Fruit fly (Drosophila melanogaster) whole organism, prepupa: Measurements from ENCODE around the gene hoe2.
A peak's percentile ranks its signal among the peaks of the same experiment; 100 is the strongest.

ENCODE experiments used
- Blimp-1 ChIP-seq: fragments of 200-800 bp; sonication (Bioruptor generic); optimal IDR thresholded peaks from 3 replicates; lab custom pipeline; 2017; ENCODE audit warnings: missing biosample characterization, missing genetic modification characterization, mild to moderate bottlenecking, moderate library complexity, missing genetic modification reagents
- CG11294 ChIP-seq: fragments of 200-800 bp; sonication (Bioruptor generic); IDR thresholded peaks from 2 replicates; pipeline ENCODE4 v1.3.6; 2022; ENCODE audit warnings: missing biosample characterization, missing genetic modification characterization
- CG15336 ChIP-seq: fragments of 200-800 bp; sonication (Bioruptor generic); IDR thresholded peaks from 2 replicates; pipeline ENCODE4 v1.3.6; 2022; ENCODE audit warnings: missing biosample characterization, missing genetic modification characterization
- CG3032 ChIP-seq: fragments of 200-800 bp; optimal IDR thresholded peaks from 2 replicates; lab custom pipeline; 2019; ENCODE audit warnings: missing biosample characterization, mild to moderate bottlenecking, missing genetic modification characterization, moderate library complexity
- CG31627 ChIP-seq: fragments of 200-800 bp; sonication (Bioruptor generic); optimal IDR thresholded peaks from 3 replicates; lab custom pipeline; 2016; ENCODE audit warnings: missing biosample characterization, missing genetic modification characterization
- CG32006 ChIP-seq: fragments of 200-800 bp; sonication (Bioruptor generic); optimal IDR thresholded peaks from 3 replicates; lab custom pipeline; 2017; ENCODE audit warnings: missing biosample characterization, mild to moderate bottlenecking, missing genetic modification characterization
- CG3919 ChIP-seq: fragments of 200-800 bp; sonication (Bioruptor generic); optimal IDR thresholded peaks from 3 replicates; lab custom pipeline; 2016; ENCODE audit warnings: missing biosample characterization, missing genetic modification characterization
- CG4318 ChIP-seq: fragments of 200-800 bp; sonication (Bioruptor generic); optimal IDR thresholded peaks from 3 replicates; lab custom pipeline; 2017; ENCODE audit warnings: missing biosample characterization, mild to moderate bottlenecking, missing genetic modification characterization
- CG6276 ChIP-seq: fragments of 200-800 bp; sonication (Bioruptor generic); optimal IDR thresholded peaks from 2 replicates; lab custom pipeline; 2017; ENCODE audit warnings: missing biosample characterization, mild to moderate bottlenecking, missing genetic modification characterization
- CG6792 ChIP-seq: fragments of 200-800 bp; sonication (Bioruptor generic); optimal IDR thresholded peaks from 3 replicates; lab custom pipeline; 2016; ENCODE audit warnings: missing biosample characterization, missing genetic modification characterization
- CG6808 ChIP-seq: fragments of 200-800 bp; sonication (Bioruptor generic); optimal IDR thresholded peaks from 3 replicates; lab custom pipeline; 2017; ENCODE audit warnings: missing biosample characterization, missing genetic modification characterization, mild to moderate bottlenecking, moderate library complexity, missing genetic modification reagents
- CG6854 ChIP-seq: fragments of 200-800 bp; sonication (Bioruptor generic); optimal IDR thresholded peaks from 2 replicates; lab custom pipeline; 2017; ENCODE audit warnings: missing biosample characterization, mild to moderate bottlenecking, missing genetic modification characterization
- CG7368 ChIP-seq: fragments of 200-800 bp; sonication (Bioruptor generic); optimal IDR thresholded peaks from 3 replicates; lab custom pipeline; 2016; ENCODE audit warnings: missing biosample characterization, missing genetic modification characterization
- CG8119 ChIP-seq: fragments of 200-800 bp; sonication (Bioruptor generic); IDR thresholded peaks from 3 replicates; pipeline ENCODE4 v1.3.6; 2022; ENCODE audit warnings: missing biosample characterization, missing genetic modification characterization
- CG9139 ChIP-seq: fragments of 200-800 bp; sonication (Bioruptor generic); optimal IDR thresholded peaks from 3 replicates; lab custom pipeline; 2017; ENCODE audit warnings: missing biosample characterization, mild to moderate bottlenecking, missing genetic modification characterization
- Eip75B ChIP-seq: fragments of 200-800 bp; sonication (Bioruptor generic); optimal IDR thresholded peaks from 3 replicates; lab custom pipeline; 2016; ENCODE audit warnings: missing biosample characterization, missing genetic modification characterization
- Eip78C ChIP-seq: fragments of 200-800 bp; sonication (Bioruptor generic); peaks from one replicate; lab custom pipeline; 2016; ENCODE audit warnings: missing biosample characterization, missing genetic modification characterization
- Eip93F ChIP-seq: fragments of 200-800 bp; sonication (Bioruptor generic); optimal IDR thresholded peaks from 2 replicates; lab custom pipeline; 2016; ENCODE audit warnings: missing biosample characterization, mild to moderate bottlenecking, missing genetic modification characterization
- Ets21C ChIP-seq: fragments of 200-800 bp; sonication (Bioruptor generic); optimal IDR thresholded peaks from 3 replicates; lab custom pipeline; 2016; ENCODE audit warnings: missing biosample characterization, missing genetic modification characterization
- Ets96B ChIP-seq: fragments of 200-800 bp; optimal IDR thresholded peaks from 2 replicates; lab custom pipeline; 2019; ENCODE audit warnings: missing biosample characterization, mild to moderate bottlenecking, missing genetic modification characterization, moderate library complexity
- Gug ChIP-seq: fragments of 200-800 bp; sonication (Bioruptor generic); IDR thresholded peaks from 2 replicates; pipeline ENCODE4 v1.3.6; 2022; ENCODE audit warnings: missing biosample characterization, missing genetic modification characterization
- Hr39 ChIP-seq: fragments of 200-800 bp; sonication (Bioruptor generic); optimal IDR thresholded peaks from 2 replicates; lab custom pipeline; 2016; ENCODE audit warnings: missing biosample characterization, missing genetic modification characterization
- Hr4 ChIP-seq: fragments of 200-800 bp; sonication (Bioruptor generic); optimal IDR thresholded peaks from 3 replicates; lab custom pipeline; 2016; ENCODE audit warnings: missing biosample characterization, missing genetic modification characterization
- Met ChIP-seq: fragments of 200-800 bp; sonication (Bioruptor generic); optimal IDR thresholded peaks from 3 replicates; lab custom pipeline; 2016; ENCODE audit warnings: missing biosample characterization, missing genetic modification characterization
- Smox ChIP-seq: fragments of 200-800 bp; sonication (Bioruptor generic); optimal IDR thresholded peaks from 3 replicates; lab custom pipeline; 2016; ENCODE audit warnings: missing biosample characterization, missing genetic modification characterization
- Sox14 ChIP-seq: fragments of 200-800 bp; sonication (Bioruptor generic); optimal IDR thresholded peaks from 3 replicates; lab custom pipeline; 2016; ENCODE audit warnings: missing biosample characterization, missing genetic modification characterization
- achi ChIP-seq: fragments of 200-800 bp; sonication (Bioruptor generic); optimal IDR thresholded peaks from 3 replicates; lab custom pipeline; 2016; ENCODE audit warnings: missing biosample characterization, missing genetic modification characterization
- cyc ChIP-seq: fragments of 200-800 bp; sonication (Bioruptor generic); optimal IDR thresholded peaks from 3 replicates; lab custom pipeline; 2016; ENCODE audit warnings: missing biosample characterization, missing genetic modification characterization
- dac ChIP-seq: fragments of 200-800 bp; sonication (Bioruptor generic); optimal IDR thresholded peaks from 2 replicates; lab custom pipeline; 2017; ENCODE audit warnings: missing biosample characterization, mild to moderate bottlenecking, missing genetic modification characterization
- dsx ChIP-seq: fragments of 200-800 bp; optimal IDR thresholded peaks from 3 replicates; lab custom pipeline; 2019; ENCODE audit warnings: missing biosample characterization, mild to moderate bottlenecking, missing genetic modification characterization, moderate library complexity; ENCODE audit not compliant: poor library complexity, severe bottlenecking
- esn ChIP-seq: fragments of 200-800 bp; sonication (Bioruptor generic); optimal IDR thresholded peaks from 2 replicates; lab custom pipeline; 2016; ENCODE audit warnings: missing biosample characterization, mild to moderate bottlenecking, missing genetic modification characterization, moderate library complexity
- fd85E ChIP-seq: fragments of 200-800 bp; sonication (Bioruptor generic); optimal IDR thresholded peaks from 3 replicates; lab custom pipeline; 2016; ENCODE audit warnings: missing biosample characterization, missing genetic modification characterization
- fkh ChIP-seq: fragments of 200-800 bp; sonication (Bioruptor generic); optimal IDR thresholded peaks from 3 replicates; lab custom pipeline; 2017; ENCODE audit warnings: missing biosample characterization, mild to moderate bottlenecking, missing genetic modification characterization, moderate library complexity
- ss ChIP-seq, 2 experiments: fragments of 200-800 bp; sonication (Bioruptor generic); optimal IDR thresholded peaks; 2 replicates in 1 of 2; 3 replicates in 1 of 2; lab custom pipeline; 2017 to 2018; ENCODE audit warnings: mild to moderate bottlenecking in 2 of 2, missing biosample characterization in 2 of 2, missing genetic modification characterization in 2 of 2, moderate library complexity in 1 of 2
- svp ChIP-seq: fragments of 200-800 bp; sonication (Bioruptor generic); peaks from one replicate; lab custom pipeline; 2016; ENCODE audit warnings: missing biosample characterization, missing genetic modification characterization
- topi ChIP-seq: fragments of 200-800 bp; sonication (Bioruptor generic); optimal IDR thresholded peaks from 3 replicates; lab custom pipeline; 2016; ENCODE audit warnings: missing biosample characterization, missing genetic modification characterization

Gene hoe2

dm6 chr2L:4971329-4971798, 35.1 kb upstream of the hoe2 start, which contains the start of gene CG14043:
Gene CG14043 (plus strand): TSS chr2L:4971702.
- peak; percentile 36 for TF ChIP-seq esn (GFP tag; lab: Kevin White, UChicago)
- TF ChIP-seq Blimp-1 = no peak
- no peak for TF ChIP-seq Met (GFP tag; lab: Kevin White, UChicago)
- TF ChIP-seq svp (GFP tag; lab: Kevin White, UChicago) = no peak
- peak; percentile 31 for TF ChIP-seq CG31627 (GFP tag; lab: Kevin White, UChicago)
- TF ChIP-seq CG7368 (GFP tag; lab: Kevin White, UChicago) = no peak
- peak; percentile 28 for TF ChIP-seq CG3032 (tag; lab: Kevin White, UChicago)
- peak; percentile 92 for TF ChIP-seq fkh (GFP tag; lab: Kevin White, UChicago)

- TF ChIP-seq Met (GFP tag; lab: Kevin White, UChicago) (no peak), Ets21C (GFP tag; lab: Kevin White, UChicago) (no peak), Eip78C (no peak), dac (GFP tag; lab: Kevin White, UChicago) (no peak), ss (GFP tag; optimal IDR thresholded peaks at IDR 0.05; lab: Kevin White, UChicago) (no peak), CG8119 (GFP tag; lab: Robert Waterston, UW) (no peak), Sox14 (GFP tag; lab: Kevin White, UChicago) (no peak), CG6276 (no peak), Hr4 (GFP tag; lab: Kevin White, UChicago) (no peak), Eip75B (GFP tag; lab: Kevin White, UChicago) (no peak), Ets96B (tag; lab: Kevin White, UChicago) (no peak), CG7368 (GFP tag; lab: Kevin White, UChicago) (no peak), esn (GFP tag; lab: Kevin White, UChicago) (no peak), CG32006 (no peak), cyc (no peak), CG6792 (no peak), Blimp-1 (no peak), CG3919 (GFP tag; lab: Kevin White, UChicago) (no peak)
These were observed 32.5 kb upstream of the hoe2 start, which contains the start of the genes Scox and Polr1C for dm6 chr2L:4968767-4969166. Gene Scox (minus strand): TSS chr2L:4968935. Gene Polr1C (plus strand): TSS chr2L:4969004.

- TF ChIP-seq Eip75B (GFP tag; lab: Kevin White, UChicago) (no peak), ss (GFP tag; optimal IDR thresholded peaks at IDR 0.05; lab: Kevin White, UChicago) (no peak), Eip93F (no peak), achi (GFP tag; lab: Kevin White, UChicago) (no peak), CG4318 (GFP tag; lab: Kevin White, UChicago) (no peak), CG9139 (GFP tag; lab: Kevin White, UChicago) (no peak), Met (GFP tag; lab: Kevin White, UChicago) (no peak), CG11294 (GFP tag; lab: Robert Waterston, UW) (no peak), CG6854 (GFP tag; lab: Kevin White, UChicago) (no peak), CG6808 (GFP tag; lab: Kevin White, UChicago) (no peak), Gug (GFP tag; lab: Robert Waterston, UW) (no peak)
These were observed 31.3 kb upstream of the hoe2 start, which contains the start of gene eIF3i for dm6 chr2L:4967511-4967910. Gene eIF3i (minus strand): TSS chr2L:4967775.

dm6 chr2L:4965923-4966322, 29.7 kb upstream of the hoe2 start:
- TF ChIP-seq fd85E (GFP tag; lab: Kevin White, UChicago) (no peak), topi (GFP tag; lab: Kevin White, UChicago) (no peak), svp (GFP tag; lab: Kevin White, UChicago) (no peak), dsx (GFP tag; lab: Kevin White, UChicago) (no peak)

- TF ChIP-seq CG31627 (GFP tag; lab: Kevin White, UChicago) (peak; percentile 39), CG15336 (GFP tag; lab: Robert Waterston, UW) (0 out of 2 replicates have a peak, but pooled peaks have one; percentile 16), cyc (peak; percentile 40), Hr39 (no peak), Smox (GFP tag; lab: Kevin White, UChicago) (no peak)
These were observed 29.2 kb upstream of the hoe2 start, which contains the start of gene CG34125 for dm6 chr2L:4965420-4965819. Gene CG34125 (plus strand): TSS chr2L:4965673.
